Fruit fly (Drosophila melanogaster) whole organism, prepupa: ENCODE results near the gene Tpst.
A peak's percentile ranks its signal among the peaks of the same experiment; 100 is the strongest.

Experiments used
- Blimp-1 ChIP-seq: fragments of 200-800 bp; sonication (Bioruptor generic); optimal IDR thresholded peaks from 3 replicates; lab custom pipeline; 2017; ENCODE audit warnings: missing biosample characterization, missing genetic modification characterization, mild to moderate bottlenecking, moderate library complexity, missing genetic modification reagents
- CG10631 ChIP-seq: fragments of 200-800 bp; sonication (Bioruptor generic); optimal IDR thresholded peaks from 2 replicates; lab custom pipeline; 2016; ENCODE audit warnings: missing biosample characterization, missing genetic modification characterization
- CG10669 ChIP-seq: fragments of 200-800 bp; sonication (Bioruptor generic); optimal IDR thresholded peaks from 3 replicates; lab custom pipeline; 2018; ENCODE audit warnings: missing biosample characterization, mild to moderate bottlenecking, missing genetic modification characterization, moderate library complexity
- CG11762 ChIP-seq: fragments of 200-800 bp; sonication (Bioruptor generic); optimal IDR thresholded peaks from 3 replicates; lab custom pipeline; 2016; ENCODE audit warnings: missing biosample characterization, missing genetic modification characterization; ENCODE audit not compliant: insufficient read depth
- CG11902 ChIP-seq: fragments of 200-800 bp; sonication (Bioruptor generic); optimal IDR thresholded peaks from 3 replicates; lab custom pipeline; 2016; ENCODE audit warnings: missing biosample characterization, missing genetic modification characterization
- CG1621 ChIP-seq: fragments of 200-800 bp; sonication (Bioruptor generic); optimal IDR thresholded peaks from 3 replicates; lab custom pipeline; 2018; ENCODE audit warnings: missing biosample characterization, mild to moderate bottlenecking, missing genetic modification characterization
- CG16779 ChIP-seq: fragments of 200-800 bp; sonication (Bioruptor generic); optimal IDR thresholded peaks from 3 replicates; lab custom pipeline; 2017; ENCODE audit warnings: missing biosample characterization, mild to moderate bottlenecking, missing genetic modification characterization
- CG3032 ChIP-seq: fragments of 200-800 bp; optimal IDR thresholded peaks from 2 replicates; lab custom pipeline; 2019; ENCODE audit warnings: missing biosample characterization, mild to moderate bottlenecking, missing genetic modification characterization, moderate library complexity
- CG32006 ChIP-seq: fragments of 200-800 bp; sonication (Bioruptor generic); optimal IDR thresholded peaks from 3 replicates; lab custom pipeline; 2017; ENCODE audit warnings: missing biosample characterization, mild to moderate bottlenecking, missing genetic modification characterization
- CG34406 ChIP-seq: fragments of 200-800 bp; sonication (Bioruptor generic); optimal IDR thresholded peaks from 3 replicates; lab custom pipeline; 2016; ENCODE audit warnings: missing biosample characterization, missing genetic modification characterization
- CG3919 ChIP-seq: fragments of 200-800 bp; sonication (Bioruptor generic); optimal IDR thresholded peaks from 3 replicates; lab custom pipeline; 2016; ENCODE audit warnings: missing biosample characterization, missing genetic modification characterization
- CG6276 ChIP-seq: fragments of 200-800 bp; sonication (Bioruptor generic); optimal IDR thresholded peaks from 2 replicates; lab custom pipeline; 2017; ENCODE audit warnings: missing biosample characterization, mild to moderate bottlenecking, missing genetic modification characterization
- CG6792 ChIP-seq: fragments of 200-800 bp; sonication (Bioruptor generic); optimal IDR thresholded peaks from 3 replicates; lab custom pipeline; 2016; ENCODE audit warnings: missing biosample characterization, missing genetic modification characterization
- CG6808 ChIP-seq: fragments of 200-800 bp; sonication (Bioruptor generic); optimal IDR thresholded peaks from 3 replicates; lab custom pipeline; 2017; ENCODE audit warnings: missing biosample characterization, missing genetic modification characterization, mild to moderate bottlenecking, moderate library complexity, missing genetic modification reagents
- CG8119 ChIP-seq: fragments of 200-800 bp; sonication (Bioruptor generic); IDR thresholded peaks from 3 replicates; pipeline ENCODE4 v1.3.6; 2022; ENCODE audit warnings: missing biosample characterization, missing genetic modification characterization
- CG8319 ChIP-seq: fragments of 200-800 bp; sonication (Bioruptor generic); optimal IDR thresholded peaks from 3 replicates; lab custom pipeline; 2016; ENCODE audit warnings: missing biosample characterization, missing genetic modification characterization
- CG8632 ChIP-seq: fragments of 200-800 bp; sonication (Bioruptor generic); optimal IDR thresholded peaks from 3 replicates; lab custom pipeline; 2016; ENCODE audit warnings: missing biosample characterization, missing genetic modification characterization
- Eip75B ChIP-seq: fragments of 200-800 bp; sonication (Bioruptor generic); optimal IDR thresholded peaks from 3 replicates; lab custom pipeline; 2016; ENCODE audit warnings: missing biosample characterization, missing genetic modification characterization
- Eip93F ChIP-seq: fragments of 200-800 bp; sonication (Bioruptor generic); optimal IDR thresholded peaks from 2 replicates; lab custom pipeline; 2016; ENCODE audit warnings: missing biosample characterization, mild to moderate bottlenecking, missing genetic modification characterization
- Ets21C ChIP-seq: fragments of 200-800 bp; sonication (Bioruptor generic); optimal IDR thresholded peaks from 3 replicates; lab custom pipeline; 2016; ENCODE audit warnings: missing biosample characterization, missing genetic modification characterization
- Ets96B ChIP-seq: fragments of 200-800 bp; optimal IDR thresholded peaks from 2 replicates; lab custom pipeline; 2019; ENCODE audit warnings: missing biosample characterization, mild to moderate bottlenecking, missing genetic modification characterization, moderate library complexity
- Hr38 ChIP-seq: sonication (Bioruptor generic); optimal IDR thresholded peaks from 2 replicates; lab custom pipeline; 2016; ENCODE audit warnings: missing biosample characterization, missing genetic modification characterization
- Hr39 ChIP-seq: fragments of 200-800 bp; sonication (Bioruptor generic); optimal IDR thresholded peaks from 2 replicates; lab custom pipeline; 2016; ENCODE audit warnings: missing biosample characterization, missing genetic modification characterization
- Hr4 ChIP-seq: fragments of 200-800 bp; sonication (Bioruptor generic); optimal IDR thresholded peaks from 3 replicates; lab custom pipeline; 2016; ENCODE audit warnings: missing biosample characterization, missing genetic modification characterization
- Met ChIP-seq: fragments of 200-800 bp; sonication (Bioruptor generic); optimal IDR thresholded peaks from 3 replicates; lab custom pipeline; 2016; ENCODE audit warnings: missing biosample characterization, missing genetic modification characterization
- OdsH ChIP-seq: fragments of 200-800 bp; sonication (Bioruptor generic); optimal IDR thresholded peaks from 3 replicates; lab custom pipeline; 2016; ENCODE audit warnings: missing biosample characterization, missing genetic modification characterization
- Smox ChIP-seq: fragments of 200-800 bp; sonication (Bioruptor generic); optimal IDR thresholded peaks from 3 replicates; lab custom pipeline; 2016; ENCODE audit warnings: missing biosample characterization, missing genetic modification characterization
- Sox102F ChIP-seq: fragments of 200-800 bp; sonication (Bioruptor generic); optimal IDR thresholded peaks from 2 replicates; lab custom pipeline; 2016; ENCODE audit warnings: missing biosample characterization, mild to moderate bottlenecking, missing genetic modification characterization
- Sox14 ChIP-seq: fragments of 200-800 bp; sonication (Bioruptor generic); optimal IDR thresholded peaks from 3 replicates; lab custom pipeline; 2016; ENCODE audit warnings: missing biosample characterization, missing genetic modification characterization
- Sox15 ChIP-seq: fragments of 200-800 bp; sonication (Bioruptor generic); optimal IDR thresholded peaks from 3 replicates; lab custom pipeline; 2016; ENCODE audit warnings: missing biosample characterization, missing genetic modification characterization
- achi ChIP-seq: fragments of 200-800 bp; sonication (Bioruptor generic); optimal IDR thresholded peaks from 3 replicates; lab custom pipeline; 2016; ENCODE audit warnings: missing biosample characterization, missing genetic modification characterization
- cyc ChIP-seq: fragments of 200-800 bp; sonication (Bioruptor generic); optimal IDR thresholded peaks from 3 replicates; lab custom pipeline; 2016; ENCODE audit warnings: missing biosample characterization, missing genetic modification characterization
- dac ChIP-seq: fragments of 200-800 bp; sonication (Bioruptor generic); optimal IDR thresholded peaks from 2 replicates; lab custom pipeline; 2017; ENCODE audit warnings: missing biosample characterization, mild to moderate bottlenecking, missing genetic modification characterization
- dsx ChIP-seq: fragments of 200-800 bp; optimal IDR thresholded peaks from 3 replicates; lab custom pipeline; 2019; ENCODE audit warnings: missing biosample characterization, mild to moderate bottlenecking, missing genetic modification characterization, moderate library complexity; ENCODE audit not compliant: poor library complexity, severe bottlenecking
- eg ChIP-seq: fragments of 200-800 bp; sonication (Bioruptor generic); IDR thresholded peaks from 3 replicates; pipeline ENCODE4 v1.3.6; 2022; ENCODE audit warnings: missing biosample characterization, missing genetic modification characterization
- esn ChIP-seq: fragments of 200-800 bp; sonication (Bioruptor generic); optimal IDR thresholded peaks from 2 replicates; lab custom pipeline; 2016; ENCODE audit warnings: missing biosample characterization, mild to moderate bottlenecking, missing genetic modification characterization, moderate library complexity
- fd59A ChIP-seq: fragments of 200-800 bp; sonication (Bioruptor generic); optimal IDR thresholded peaks from 2 replicates; lab custom pipeline; 2017; ENCODE audit warnings: missing biosample characterization, mild to moderate bottlenecking, missing genetic modification characterization, missing genetic modification reagents
- fd85E ChIP-seq: fragments of 200-800 bp; sonication (Bioruptor generic); optimal IDR thresholded peaks from 3 replicates; lab custom pipeline; 2016; ENCODE audit warnings: missing biosample characterization, missing genetic modification characterization
- fkh ChIP-seq: fragments of 200-800 bp; sonication (Bioruptor generic); optimal IDR thresholded peaks from 3 replicates; lab custom pipeline; 2017; ENCODE audit warnings: missing biosample characterization, mild to moderate bottlenecking, missing genetic modification characterization, moderate library complexity
- lz ChIP-seq: fragments of 200-800 bp; sonication (Bioruptor generic); optimal IDR thresholded peaks from 3 replicates; lab custom pipeline; 2016; ENCODE audit warnings: missing biosample characterization, missing genetic modification characterization
- pdm3 ChIP-seq: fragments of 200-800 bp; sonication (Bioruptor generic); optimal IDR thresholded peaks from 3 replicates; lab custom pipeline; 2016; ENCODE audit warnings: missing biosample characterization, missing genetic modification characterization
- salr ChIP-seq, 2 experiments: fragments of 200-800 bp; sonication (Bioruptor generic); optimal IDR thresholded peaks; 3 replicates each; lab custom pipeline; 2016 to 2018; ENCODE audit warnings: missing biosample characterization in 2 of 2, missing genetic modification characterization in 2 of 2, mild to moderate bottlenecking in 1 of 2
- spab ChIP-seq: fragments of 200-800 bp; sonication (Bioruptor generic); optimal IDR thresholded peaks from 2 replicates; lab custom pipeline; 2017; ENCODE audit warnings: missing biosample characterization, mild to moderate bottlenecking, missing genetic modification characterization, missing genetic modification reagents
- ss ChIP-seq, 2 experiments: fragments of 200-800 bp; sonication (Bioruptor generic); optimal IDR thresholded peaks; 2 replicates in 1 of 2; 3 replicates in 1 of 2; lab custom pipeline; 2017 to 2018; ENCODE audit warnings: mild to moderate bottlenecking in 2 of 2, missing biosample characterization in 2 of 2, missing genetic modification characterization in 2 of 2, moderate library complexity in 1 of 2
- svp ChIP-seq: fragments of 200-800 bp; sonication (Bioruptor generic); peaks from one replicate; lab custom pipeline; 2016; ENCODE audit warnings: missing biosample characterization, missing genetic modification characterization
- topi ChIP-seq: fragments of 200-800 bp; sonication (Bioruptor generic); optimal IDR thresholded peaks from 3 replicates; lab custom pipeline; 2016; ENCODE audit warnings: missing biosample characterization, missing genetic modification characterization
- vri ChIP-seq: fragments of 200-800 bp; sonication (Bioruptor generic); optimal IDR thresholded peaks from 3 replicates; lab custom pipeline; 2016; ENCODE audit warnings: missing biosample characterization, mild to moderate bottlenecking, missing genetic modification characterization

Tpst gene

DNA sequence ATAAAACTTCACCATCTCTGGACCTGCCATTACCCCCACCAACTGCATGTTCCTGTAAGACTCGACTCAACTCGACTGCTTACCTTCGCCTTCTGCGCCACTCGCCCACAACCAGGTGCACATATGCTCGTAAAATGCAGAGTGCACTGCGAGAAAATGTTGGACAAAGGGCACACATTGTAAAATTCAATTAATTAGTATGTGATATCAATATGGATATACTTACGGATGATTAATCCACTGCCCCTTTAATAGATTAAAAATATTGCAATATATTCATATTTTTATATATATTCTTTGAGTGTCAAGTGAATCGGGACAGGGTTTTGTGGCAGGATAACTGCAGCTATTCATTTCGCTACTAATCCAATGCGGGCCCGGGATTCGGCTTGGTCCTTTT is 26.8 kb upstream of the Tpst start (continued):
- TF ChIP-seq CG11762 (GFP tag; lab: Kevin White, UChicago) (no peak), CG1621 (tag; lab: Kevin White, UChicago) (no peak), salr (GFP tag; optimal IDR thresholded peaks at IDR 0.05; lab: Kevin White, UChicago) (no peak), CG11902 (GFP tag; lab: Kevin White, UChicago) (no peak), esn (GFP tag; lab: Kevin White, UChicago) (peak; percentile 37), CG16779 (tag; lab: Kevin White, UChicago) (no peak), Sox15 (GFP tag; lab: Kevin White, UChicago) (no peak), CG6792 (peak; percentile 8), Smox (peak; percentile 19), Hr38 (GFP tag; lab: Kevin White, UChicago) (no peak), Ets21C (GFP tag; lab: Kevin White, UChicago) (no peak), achi (GFP tag; lab: Kevin White, UChicago) (no peak), Ets96B (peak; percentile 25), lz (peak; percentile 1), CG10631 (peak; percentile 5), Eip93F (GFP tag; lab: Kevin White, UChicago) (no peak), spab (no peak), pdm3 (GFP tag; lab: Kevin White, UChicago) (peak; percentile 33), CG32006 (peak; percentile 6), ss (GFP tag; optimal IDR thresholded peaks at IDR 0.05; lab: Kevin White, UChicago) (peak in 1 of 2 experiments; percentile 6), Met (GFP tag; lab: Kevin White, UChicago) (peak; percentile 37)

DNA sequence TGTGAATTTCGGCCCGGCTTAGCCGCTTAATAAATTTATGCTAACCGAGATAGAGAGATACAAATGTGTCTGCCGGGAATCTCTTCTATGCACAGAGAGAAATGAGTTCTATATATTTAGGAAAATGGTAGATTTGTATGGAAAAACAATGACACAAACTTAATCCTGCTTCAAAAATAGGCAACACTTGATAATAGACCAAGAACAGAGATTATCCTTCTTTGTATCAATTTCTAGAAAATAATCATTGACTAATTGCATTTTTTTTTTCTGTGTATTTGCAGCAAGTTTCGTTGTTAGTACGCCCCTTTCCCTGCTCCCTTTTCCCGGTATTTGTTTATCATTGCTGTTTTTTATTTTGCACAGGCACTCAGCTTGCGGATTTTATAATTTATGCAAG is 24.2 kb upstream of the Tpst start:
- TF ChIP-seq dsx (no peak), CG3919 (GFP tag; lab: Kevin White, UChicago) (peak; percentile 17), CG10669 (no peak), CG3032 (tag; lab: Kevin White, UChicago) (no peak), CG8119 (GFP tag; lab: Robert Waterston, UW) (no peak), fkh (GFP tag; lab: Kevin White, UChicago) (no peak), dac (GFP tag; lab: Kevin White, UChicago) (no peak), CG11762 (GFP tag; lab: Kevin White, UChicago) (no peak), Sox15 (GFP tag; lab: Kevin White, UChicago) (no peak), CG6808 (GFP tag; lab: Kevin White, UChicago) (no peak), ss (GFP tag; optimal IDR thresholded peaks at IDR 0.05; lab: Kevin White, UChicago) (no peak), Smox (peak; percentile 37), CG16779 (tag; lab: Kevin White, UChicago) (no peak), esn (GFP tag; lab: Kevin White, UChicago) (peak; percentile 56), Met (GFP tag; lab: Kevin White, UChicago) (peak; percentile 67), fd59A (GFP tag; lab: Kevin White, UChicago) (no peak), CG32006 (no peak), cyc (GFP tag; lab: Kevin White, UChicago) (peak; percentile 42), OdsH (GFP tag; lab: Kevin White, UChicago) (peak; percentile 25), vri (GFP tag; lab: Kevin White, UChicago) (peak; percentile 39), achi (GFP tag; lab: Kevin White, UChicago) (peak; percentile 0), Hr4 (GFP tag; lab: Kevin White, UChicago) (no peak), Blimp-1 (GFP tag; lab: Kevin White, UChicago) (no peak), Eip93F (GFP tag; lab: Kevin White, UChicago) (no peak), CG11902 (GFP tag; lab: Kevin White, UChicago) (no peak), pdm3 (GFP tag; lab: Kevin White, UChicago) (peak; percentile 18), Sox14 (GFP tag; lab: Kevin White, UChicago) (no peak), salr (GFP tag; optimal IDR thresholded peaks at IDR 0.05; lab: Kevin White, UChicago) (no peak), Hr38 (GFP tag; lab: Kevin White, UChicago) (no peak), CG8632 (GFP tag; lab: Kevin White, UChicago) (peak; percentile 20), lz (peak; percentile 36), topi (GFP tag; lab: Kevin White, UChicago) (peak; percentile 58), Sox102F (GFP tag; lab: Kevin White, UChicago) (peak; percentile 6), fd85E (GFP tag; lab: Kevin White, UChicago) (no peak), CG34406 (GFP tag; lab: Kevin White, UChicago) (peak; percentile 10), eg (GFP tag; lab: Robert Waterston, UW) (no peak), Hr39 (GFP tag; lab: Kevin White, UChicago) (peak; percentile 57), Eip75B (GFP tag; lab: Kevin White, UChicago) (peak; percentile 22), svp (GFP tag; lab: Kevin White, UChicago) (peak; percentile 66), CG6276 (GFP tag; lab: Kevin White, UChicago) (no peak), Ets96B (no peak), CG1621 (tag; lab: Kevin White, UChicago) (no peak), CG8319 (GFP tag; lab: Kevin White, UChicago) (no peak)
